Worm (Caenorhabditis elegans) whole organism, L1 larva: ENCODE results near the gene F21C10.1.

Experiments used
- aly-2 ChIP-seq: fragments of 150-350 bp; optimal IDR thresholded peaks from 2 replicates; lab custom pipeline; 2014; ENCODE audit warnings: missing biosample characterization, missing genetic modification characterization
- fkh-10 ChIP-seq: sonication (generic microtip); optimal IDR thresholded peaks from 2 replicates; lab custom pipeline; 2017; ENCODE audit warnings: missing biosample characterization, missing genetic modification reagents, missing genetic modification characterization
- isw-1 ChIP-seq: fragments of 200-800 bp; sonication (Bioruptor generic); IDR thresholded peaks from 2 replicates; pipeline ENCODE4 v1.3.6; 2022; ENCODE audit warnings: missing genetic modification characterization, missing compliant biosample characterization
- lin-35 ChIP-seq, 2 experiments: fragments of 150-350 bp; optimal IDR thresholded peaks; 2 replicates each; lab custom pipeline; 2014; ENCODE audit warnings: missing biosample characterization in 2 of 2, missing genetic modification characterization in 2 of 2, missing genetic modification reagents in 2 of 2
- nhr-28 ChIP-seq: fragments of 150-350 bp; optimal IDR thresholded peaks from 2 replicates; lab custom pipeline; 2014; ENCODE audit warnings: missing biosample characterization, missing genetic modification characterization
- vab-15 ChIP-seq: sonication (generic microtip); optimal IDR thresholded peaks from 2 replicates; lab custom pipeline; 2017; ENCODE audit warnings: missing genotype, mild to moderate bottlenecking, missing genetic modification characterization, missing compliant biosample characterization

ce11 chrV:9141297-9141696, 9.2 kb downstream of the F21C10.1 start, which contains the start of gene pitr-3:
- TF ChIP-seq aly-2 (tag; lab: Kevin White, UChicago) = no peak
- TF ChIP-seq isw-1 = no peak
- TF ChIP-seq lin-35 (GFP tag; optimal IDR thresholded peaks at IDR 0.05; lab: Kevin White, UChicago) = no peak
- TF ChIP-seq vab-15 = no peak
- no peak for TF ChIP-seq fkh-10 (GFP tag; lab: Kevin White, UChicago)
- TF ChIP-seq nhr-28 (tag; lab: Kevin White, UChicago) = no peak
